Worm (Caenorhabditis elegans): ENCODE measurements around the gene K04C1.3.

The K04C1.3 gene

DNA sequence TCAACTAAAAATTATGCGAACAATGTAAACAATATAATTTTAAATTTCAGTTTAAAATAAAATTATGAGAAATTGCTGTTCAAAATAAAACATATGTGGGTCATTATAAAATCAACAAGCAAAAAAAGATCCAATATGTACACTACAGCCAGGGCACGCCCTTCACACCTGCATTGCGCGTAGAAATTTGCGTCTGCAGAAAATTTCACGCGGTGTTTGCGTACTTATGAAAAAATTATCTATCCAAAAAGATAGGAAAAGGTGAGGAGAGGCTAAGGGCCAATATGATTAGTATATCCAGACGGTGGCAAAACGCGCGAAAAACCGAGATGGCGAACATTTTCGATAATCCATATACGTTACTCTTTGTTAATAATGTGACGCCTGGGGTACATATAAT lies 1.3 kb upstream of the K04C1.3 start:
- no peak for TF ChIP-seq him-1 (tag; optimal IDR thresholded peaks at IDR 0.05)

DNA sequence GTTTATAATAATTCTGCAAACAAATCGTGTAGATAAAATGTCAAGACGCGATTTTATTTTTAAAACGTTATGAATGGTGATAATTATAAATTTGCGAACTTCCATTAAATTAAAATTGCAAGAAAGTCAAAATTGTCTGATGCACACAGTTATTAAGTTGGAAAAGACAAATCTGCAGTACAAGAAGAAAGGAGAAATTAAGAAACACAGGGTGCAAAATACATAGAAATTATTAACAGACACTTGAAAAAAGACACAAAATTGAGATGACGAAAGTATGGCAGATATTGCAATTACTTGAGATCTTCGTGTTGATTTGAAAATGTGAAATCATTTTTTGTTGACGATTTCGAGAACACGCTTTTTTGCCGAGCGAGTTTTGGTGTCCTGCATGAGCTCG lies 1.7 kb downstream of the K04C1.3 start:
- TF ChIP-seq dao-5 (tag; optimal IDR thresholded peaks at IDR 0.05) (no peak), him-1 (tag; optimal IDR thresholded peaks at IDR 0.05) (no peak), W03F9.2 (tag; optimal IDR thresholded peaks at IDR 0.05) (no peak)

DNA sequence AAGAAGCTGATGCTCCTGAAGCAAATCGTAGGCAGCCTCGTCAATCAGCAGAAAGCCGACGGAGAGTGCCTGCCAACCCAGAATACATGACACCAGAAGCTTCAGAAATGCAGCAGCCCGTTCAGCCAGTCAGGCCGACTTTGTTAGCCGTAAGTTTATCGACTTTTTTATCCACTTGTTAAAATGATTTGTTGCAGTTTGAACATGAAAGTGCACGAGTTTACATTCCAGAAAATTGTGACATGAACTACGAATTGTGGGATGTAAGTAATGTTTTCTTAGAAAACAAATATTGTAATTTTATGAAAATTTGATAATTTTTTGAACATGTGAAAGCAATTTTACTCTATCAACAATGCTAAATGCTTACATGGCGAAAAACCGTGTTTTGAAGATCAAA lies 3.0 kb downstream of the K04C1.3 start:
- no peak for TF ChIP-seq dao-5 (tag; optimal IDR thresholded peaks at IDR 0.05)
- no peak for TF ChIP-seq W03F9.2 (tag; optimal IDR thresholded peaks at IDR 0.05)
- no peak for TF ChIP-seq him-1 (tag; optimal IDR thresholded peaks at IDR 0.05)

DNA sequence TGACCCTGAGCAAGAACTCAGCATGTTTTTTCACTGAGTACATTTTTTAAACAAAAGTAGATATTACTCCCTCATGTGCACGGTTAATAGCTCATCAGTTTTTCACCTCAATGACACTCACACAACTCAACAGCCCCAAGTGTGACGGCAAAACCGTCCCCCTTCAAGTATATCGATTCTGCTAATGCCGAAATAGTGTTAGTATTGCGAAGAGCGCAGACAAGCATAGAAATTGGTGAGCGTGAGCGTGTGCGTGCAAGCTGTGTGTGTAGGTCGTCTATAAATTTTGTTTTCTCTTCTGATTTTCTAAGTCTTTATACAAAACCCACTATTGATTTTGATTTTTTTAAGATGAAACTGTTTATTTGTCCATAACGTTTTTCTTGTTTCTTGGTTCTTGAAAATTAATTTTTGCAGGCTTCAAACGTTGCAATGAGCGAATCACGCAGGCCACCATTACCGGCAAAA lies 4.9 kb downstream of the K04C1.3 start, which contains the start of gene K04C1.2:
K04C1.2 (plus strand) TSS at position 418 of the 468 bp plus-strand sequence.
- TF ChIP-seq him-1 (tag; optimal IDR thresholded peaks at IDR 0.05) (no peak), W03F9.2 (tag; optimal IDR thresholded peaks at IDR 0.05) (no peak), dao-5 (tag; optimal IDR thresholded peaks at IDR 0.05) (no peak)

- TF ChIP-seq W03F9.2 (tag; optimal IDR thresholded peaks at IDR 0.05) (no peak), dao-5 (tag; optimal IDR thresholded peaks at IDR 0.05) (no peak), him-1 (tag; optimal IDR thresholded peaks at IDR 0.05) (no peak)
Observed at ce11 chrX:14236121-14236824, 6.9 kb downstream of the K04C1.3 start.

- TF ChIP-seq W03F9.2 (tag; optimal IDR thresholded peaks at IDR 0.05) (no peak), him-1 (tag; optimal IDR thresholded peaks at IDR 0.05) (no peak), dao-5 (tag; optimal IDR thresholded peaks at IDR 0.05) (no peak)
Observed at ce11 chrX:14234932-14235331, 8.3 kb downstream of the K04C1.3 start, which contains the start of gene srg-37. Gene srg-37 (minus strand): TSS chrX:14235032.

DNA sequence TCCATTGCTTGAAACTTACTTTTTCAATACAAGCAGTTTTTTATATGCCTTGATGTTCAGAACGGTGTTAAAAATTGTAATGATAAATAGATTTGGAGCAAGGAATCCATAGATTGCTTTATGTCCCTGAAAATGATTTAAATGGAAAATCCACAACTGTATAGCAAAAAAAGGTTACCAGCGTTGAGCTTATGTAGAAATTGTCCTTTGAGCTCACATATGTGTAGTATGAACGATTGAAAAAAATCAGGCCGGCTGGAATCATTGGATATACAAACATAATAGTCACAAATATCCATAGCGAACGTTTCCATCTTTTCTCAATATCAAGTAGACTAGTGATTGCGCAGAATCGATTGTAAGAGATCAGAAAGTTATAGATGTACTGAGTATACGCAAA lies 8.8 kb downstream of the K04C1.3 start, which contains the start of gene srg-36:
srg-36 (minus strand) TSS at position 101 of the 400 bp plus-strand sequence.
- TF ChIP-seq dao-5 (tag; optimal IDR thresholded peaks at IDR 0.05) = no peak
- TF ChIP-seq him-1 (tag; optimal IDR thresholded peaks at IDR 0.05) = no peak
- no peak for TF ChIP-seq W03F9.2 (tag; optimal IDR thresholded peaks at IDR 0.05)

DNA sequence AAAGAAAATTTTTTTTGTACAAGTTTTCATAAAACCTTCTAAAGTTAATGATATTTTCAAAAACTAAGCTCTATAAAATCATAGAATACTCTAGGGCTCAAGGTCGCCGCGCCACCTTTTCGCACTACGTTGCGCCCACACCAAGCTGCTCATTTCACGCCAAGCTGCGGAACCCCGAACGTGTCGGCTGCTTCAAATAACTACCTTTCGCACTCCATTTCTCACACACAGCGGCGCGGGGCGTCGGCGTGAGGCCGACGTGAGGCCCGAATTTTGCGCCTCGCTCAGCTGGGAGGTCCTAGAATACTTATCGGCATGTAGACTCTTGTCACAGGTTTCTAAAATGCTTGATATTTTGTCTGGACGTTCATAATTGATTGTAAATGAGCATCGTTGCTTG lies 11.2 kb downstream of the K04C1.3 start:
- TF ChIP-seq him-1 (tag; optimal IDR thresholded peaks at IDR 0.05) (no peak), W03F9.2 (tag; optimal IDR thresholded peaks at IDR 0.05) (no peak), dao-5 (tag; optimal IDR thresholded peaks at IDR 0.05) (no peak)

DNA sequence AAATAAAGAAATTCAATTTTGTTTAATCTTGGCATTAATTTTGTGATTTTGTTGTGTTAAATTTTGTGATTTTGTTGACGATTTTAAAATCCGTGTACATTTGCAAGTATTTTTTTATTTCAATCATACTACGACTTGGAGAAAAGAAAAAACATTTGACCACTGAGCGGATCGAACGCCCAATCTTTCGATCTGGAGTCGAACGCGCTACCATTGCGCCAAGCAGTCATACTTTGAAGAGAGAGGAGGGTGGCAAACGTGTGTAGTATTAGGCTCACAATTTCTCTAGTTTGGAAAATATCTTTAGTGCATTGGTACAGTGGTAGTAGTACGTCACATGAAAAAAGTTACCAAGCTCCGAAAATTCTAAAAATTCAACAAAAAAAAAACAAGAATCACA lies 14.4 kb downstream of the K04C1.3 start:
- TF ChIP-seq him-1 (tag; optimal IDR thresholded peaks at IDR 0.05) (no peak), dao-5 (tag; optimal IDR thresholded peaks at IDR 0.05) (no peak), W03F9.2 (tag; optimal IDR thresholded peaks at IDR 0.05) (no peak)

DNA sequence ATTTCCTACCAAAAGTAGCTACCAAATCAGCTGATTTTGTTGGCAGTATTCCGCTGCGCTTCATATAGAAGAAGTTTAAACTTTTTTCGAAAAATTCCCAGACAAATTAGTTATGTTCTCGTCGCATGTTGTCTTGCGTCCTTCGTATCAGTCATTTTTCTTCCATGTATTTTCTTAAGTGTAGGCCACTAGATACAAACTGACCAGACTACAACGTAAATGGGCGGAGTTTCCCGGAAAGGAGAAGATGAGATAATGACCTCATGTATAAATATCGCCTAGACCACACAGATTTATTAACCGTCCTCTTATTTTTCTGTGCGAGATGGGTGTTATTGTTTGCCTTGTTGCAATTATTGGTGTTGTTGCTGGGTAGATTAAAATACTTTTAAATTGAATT lies 17.9 kb downstream of the K04C1.3 start, which contains the start of gene cyp-13B2:
cyp-13B2 (plus strand) TSS at position 301 of the 400 bp plus-strand sequence.
- TF ChIP-seq dao-5 (tag; optimal IDR thresholded peaks at IDR 0.05) = no peak
- TF ChIP-seq W03F9.2 (tag; optimal IDR thresholded peaks at IDR 0.05) = no peak
- no peak for TF ChIP-seq him-1 (tag; optimal IDR thresholded peaks at IDR 0.05)

ce11 chrX:14223156-14223555 lies 20.0 kb downstream of the K04C1.3 start, which contains the start of gene K06G5.3:
Gene K06G5.3 (minus strand): TSS chrX:14223256.
- no peak for TF ChIP-seq W03F9.2 (tag; optimal IDR thresholded peaks at IDR 0.05)
- no peak for TF ChIP-seq dao-5 (tag; optimal IDR thresholded peaks at IDR 0.05)
- TF ChIP-seq him-1 (tag; optimal IDR thresholded peaks at IDR 0.05) = no peak

DNA sequence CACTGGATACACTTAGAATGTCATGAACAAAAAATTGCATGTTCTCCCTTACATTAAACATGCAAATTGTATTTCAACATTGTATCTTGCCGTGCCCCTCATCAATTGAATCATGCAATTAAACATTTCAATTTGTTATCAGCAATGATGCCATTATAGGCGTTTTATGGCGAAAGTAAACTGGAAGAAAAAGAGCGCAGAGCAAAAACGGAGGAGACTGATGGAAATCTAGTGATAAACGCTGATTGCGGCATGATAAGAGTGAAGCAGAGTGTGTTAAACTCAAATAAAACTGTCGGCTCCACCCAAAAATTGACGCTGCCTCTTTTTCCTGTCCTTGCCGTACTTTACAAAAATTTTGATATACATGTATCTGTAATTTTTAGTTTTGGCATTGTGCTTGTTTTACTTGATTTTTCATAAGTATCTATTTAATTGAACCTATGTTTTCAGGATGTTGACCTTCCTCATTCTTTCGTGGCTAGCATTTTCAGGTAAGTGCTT lies 28.6 kb downstream of the K04C1.3 start, which contains the start of gene K06G5.1:
K06G5.1 (plus strand) TSS at position 454 of the 504 bp plus-strand sequence.
- TF ChIP-seq W03F9.2 (tag; optimal IDR thresholded peaks at IDR 0.05) = no peak
- no peak for TF ChIP-seq him-1 (tag; optimal IDR thresholded peaks at IDR 0.05)
- no peak for TF ChIP-seq dao-5 (tag; optimal IDR thresholded peaks at IDR 0.05)

- no peak for TF ChIP-seq W03F9.2 (tag; optimal IDR thresholded peaks at IDR 0.05)
- TF ChIP-seq dao-5 (tag; optimal IDR thresholded peaks at IDR 0.05) = no peak
- TF ChIP-seq him-1 (tag; optimal IDR thresholded peaks at IDR 0.05) = no peak
Observed at ce11 chrX:14213314-14213713, 29.9 kb downstream of the K04C1.3 start.

DNA sequence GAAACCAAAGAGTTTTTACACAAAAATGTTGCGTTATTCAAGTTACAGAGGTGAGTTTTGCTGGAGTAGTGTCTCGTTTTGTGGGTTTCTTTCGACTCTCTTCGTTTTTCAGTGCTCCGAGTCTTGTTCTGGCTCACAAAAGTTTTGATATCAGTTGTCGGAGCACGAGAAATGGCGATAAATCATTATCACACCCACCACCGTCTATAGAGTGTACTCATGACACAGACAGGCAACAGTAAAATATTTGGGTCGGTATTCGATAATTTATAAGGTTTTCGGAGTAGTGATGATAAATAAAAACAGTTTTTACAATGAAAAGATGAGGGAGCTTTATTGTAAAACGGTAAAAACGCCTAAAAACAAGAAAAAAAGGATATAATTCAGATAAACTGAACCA lies 35.3 kb downstream of the K04C1.3 start, which contains the start of gene ceh-37:
ceh-37 (minus strand) TSS at position 59 of the 400 bp plus-strand sequence.
- TF ChIP-seq him-1 (tag; optimal IDR thresholded peaks at IDR 0.05) = no peak

Data from whole organism, L4/young adult.